Worm (Caenorhabditis elegans): ENCODE data around the gene ccar-1.

The ccar-1 gene

ce11 chrIV:14032620-14033501, 38.5 kb upstream of the ccar-1 start (continued):
- TF ChIP-seq unc-39 (tag; optimal IDR thresholded peaks at IDR 0.05) (peak; percentile 54), ztf-7 (tag; optimal IDR thresholded peaks at IDR 0.05) (no peak), nhr-111 (GFP tag; optimal IDR thresholded peaks at IDR 0.05) (no peak), lir-3 (tag; optimal IDR thresholded peaks at IDR 0.05) (no peak), daf-16 (GFP tag; optimal IDR thresholded peaks at IDR 0.05) (peak in 1 of 2 experiments; percentile 30), daf-16 (tag; optimal IDR thresholded peaks at IDR 0.05) (peak; percentile 67), mep-1 (tag; optimal IDR thresholded peaks at IDR 0.05) (no peak), T20F7.1 (GFP tag; optimal IDR thresholded peaks at IDR 0.05) (peak; percentile 69), madf-5 (GFP tag; IDR thresholded peaks at IDR 0.05) (0 out of 4 replicates have a peak, but pooled peaks of 1 of the 2 experiments have one; percentile 51), mes-2 (tag; optimal IDR thresholded peaks at IDR 0.05; ENCODE audit: poor library complexity, severe bottlenecking) (peak; percentile 67), ZK546.5 (tag; optimal IDR thresholded peaks at IDR 0.05) (no peak), R02D3.7 (tag; optimal IDR thresholded peaks at IDR 0.05) (no peak), attf-4 (tag; optimal IDR thresholded peaks at IDR 0.05) (no peak), daf-19 (GFP tag; conservative IDR thresholded peaks at IDR 0.05) (peak; percentile 73; the same call in 1 of the 2 replicates), nhr-48 (tag; optimal IDR thresholded peaks at IDR 0.05) (peak; percentile 94), unc-62 (GFP tag; optimal IDR thresholded peaks at IDR 0.05 in 1 of 2) (peak in 1 of 2 experiments; percentile 98), unc-62 (tag; optimal IDR thresholded peaks at IDR 0.05) (no peak), ama-1 (optimal IDR thresholded peaks at IDR 0.05) (no peak), T26A8.4 (GFP tag; IDR thresholded peaks at IDR 0.05) (peak; percentile 82), snpc-4 (tag; optimal IDR thresholded peaks at IDR 0.05) (no peak), dmd-8 (GFP tag; IDR thresholded peaks at IDR 0.05) (no peak), gei-8 (GFP tag; optimal IDR thresholded peaks at IDR 0.05) (no peak), mxl-2 (GFP tag; conservative IDR thresholded peaks at IDR 0.05) (peak; percentile 12; the same call in 1 of the 2 replicates), hmg-1.1 (GFP tag; IDR thresholded peaks at IDR 0.05) (0 out of 2 replicates have a peak, but pooled peaks have one; percentile 66), lin-15B (tag; optimal IDR thresholded peaks at IDR 0.05) (no peak), mdt-29 (GFP tag; IDR thresholded peaks at IDR 0.05) (peak; percentile 98), hif-1 (tag; optimal IDR thresholded peaks at IDR 0.05) (peak; percentile 25 to 58), pha-4 (GFP tag; IDR thresholded peaks at IDR 0.05) (peak; percentile 65; the same call in 1 of the 2 replicates), pha-4 (tag; optimal IDR thresholded peaks at IDR 0.05) (no peak), Y5F2A.4 (GFP tag; optimal IDR thresholded peaks at IDR 0.05) (peak; percentile 17), dve-1 (tag; optimal IDR thresholded peaks at IDR 0.05; ENCODE audit: insufficient read depth) (peak; percentile 73), lin-39 (tag; optimal IDR thresholded peaks at IDR 0.05) (no peak), zfp-2 (tag; optimal IDR thresholded peaks at IDR 0.05) (peak; percentile 57), fos-1 (tag; optimal IDR thresholded peaks at IDR 0.05) (no peak), lim-7 (GFP tag; IDR thresholded peaks at IDR 0.05) (no peak), F10B5.3 (tag; optimal IDR thresholded peaks at IDR 0.05) (no peak), lin-38 (GFP tag; IDR thresholded peaks at IDR 0.05) (peak; percentile 53; the same call in 1 of the 2 replicates), snpc-1.2 (GFP tag; IDR thresholded peaks at IDR 0.05) (peak; percentile 60), lin-1 (GFP tag; IDR thresholded peaks at IDR 0.05) (0 out of 2 replicates have a peak, but pooled peaks have one; percentile 4), mdl-1 (tag; optimal IDR thresholded peaks at IDR 0.05) (peak in 1 of 2 experiments; percentile 12), zfp-3 (GFP tag; conservative IDR thresholded peaks at IDR 0.05) (peak; percentile 86), egl-27 (tag; optimal IDR thresholded peaks at IDR 0.05) (no peak), dmd-9 (GFP tag; IDR thresholded peaks at IDR 0.05) (0 out of 2 replicates have a peak, but pooled peaks have one; percentile 25), arid-1 (GFP tag; conservative IDR thresholded peaks at IDR 0.05) (no peak; the same call in 1 of the 2 replicates), nhr-77 (tag; optimal IDR thresholded peaks at IDR 0.05) (peak; percentile 48)
